Fruit fly (Drosophila melanogaster) whole organism, prepupa: Measurements from ENCODE around the gene g.
A peak's percentile ranks its signal among the peaks of the same experiment; 100 is the strongest.

Source experiments
- Blimp-1 ChIP-seq: fragments of 200-800 bp; sonication (Bioruptor generic); optimal IDR thresholded peaks from 3 replicates; lab custom pipeline; 2017; ENCODE audit warnings: missing biosample characterization, missing genetic modification characterization, mild to moderate bottlenecking, moderate library complexity, missing genetic modification reagents
- CG10631 ChIP-seq: fragments of 200-800 bp; sonication (Bioruptor generic); optimal IDR thresholded peaks from 2 replicates; lab custom pipeline; 2016; ENCODE audit warnings: missing biosample characterization, missing genetic modification characterization
- CG10669 ChIP-seq: fragments of 200-800 bp; sonication (Bioruptor generic); optimal IDR thresholded peaks from 3 replicates; lab custom pipeline; 2018; ENCODE audit warnings: missing biosample characterization, mild to moderate bottlenecking, missing genetic modification characterization, moderate library complexity
- CG11294 ChIP-seq: fragments of 200-800 bp; sonication (Bioruptor generic); IDR thresholded peaks from 2 replicates; pipeline ENCODE4 v1.3.6; 2022; ENCODE audit warnings: missing biosample characterization, missing genetic modification characterization
- CG15336 ChIP-seq: fragments of 200-800 bp; sonication (Bioruptor generic); IDR thresholded peaks from 2 replicates; pipeline ENCODE4 v1.3.6; 2022; ENCODE audit warnings: missing biosample characterization, missing genetic modification characterization
- CG16779 ChIP-seq: fragments of 200-800 bp; sonication (Bioruptor generic); optimal IDR thresholded peaks from 3 replicates; lab custom pipeline; 2017; ENCODE audit warnings: missing biosample characterization, mild to moderate bottlenecking, missing genetic modification characterization
- CG3032 ChIP-seq: fragments of 200-800 bp; optimal IDR thresholded peaks from 2 replicates; lab custom pipeline; 2019; ENCODE audit warnings: missing biosample characterization, mild to moderate bottlenecking, missing genetic modification characterization, moderate library complexity
- CG31627 ChIP-seq: fragments of 200-800 bp; sonication (Bioruptor generic); optimal IDR thresholded peaks from 3 replicates; lab custom pipeline; 2016; ENCODE audit warnings: missing biosample characterization, missing genetic modification characterization
- CG32006 ChIP-seq: fragments of 200-800 bp; sonication (Bioruptor generic); optimal IDR thresholded peaks from 3 replicates; lab custom pipeline; 2017; ENCODE audit warnings: missing biosample characterization, mild to moderate bottlenecking, missing genetic modification characterization
- CG34406 ChIP-seq: fragments of 200-800 bp; sonication (Bioruptor generic); optimal IDR thresholded peaks from 3 replicates; lab custom pipeline; 2016; ENCODE audit warnings: missing biosample characterization, missing genetic modification characterization
- CG3919 ChIP-seq: fragments of 200-800 bp; sonication (Bioruptor generic); optimal IDR thresholded peaks from 3 replicates; lab custom pipeline; 2016; ENCODE audit warnings: missing biosample characterization, missing genetic modification characterization
- CG4318 ChIP-seq: fragments of 200-800 bp; sonication (Bioruptor generic); optimal IDR thresholded peaks from 3 replicates; lab custom pipeline; 2017; ENCODE audit warnings: missing biosample characterization, mild to moderate bottlenecking, missing genetic modification characterization
- CG6792 ChIP-seq: fragments of 200-800 bp; sonication (Bioruptor generic); optimal IDR thresholded peaks from 3 replicates; lab custom pipeline; 2016; ENCODE audit warnings: missing biosample characterization, missing genetic modification characterization
- CG6854 ChIP-seq: fragments of 200-800 bp; sonication (Bioruptor generic); optimal IDR thresholded peaks from 2 replicates; lab custom pipeline; 2017; ENCODE audit warnings: missing biosample characterization, mild to moderate bottlenecking, missing genetic modification characterization
- CG8119 ChIP-seq: fragments of 200-800 bp; sonication (Bioruptor generic); IDR thresholded peaks from 3 replicates; pipeline ENCODE4 v1.3.6; 2022; ENCODE audit warnings: missing biosample characterization, missing genetic modification characterization
- CG8319 ChIP-seq: fragments of 200-800 bp; sonication (Bioruptor generic); optimal IDR thresholded peaks from 3 replicates; lab custom pipeline; 2016; ENCODE audit warnings: missing biosample characterization, missing genetic modification characterization
- CG8632 ChIP-seq: fragments of 200-800 bp; sonication (Bioruptor generic); optimal IDR thresholded peaks from 3 replicates; lab custom pipeline; 2016; ENCODE audit warnings: missing biosample characterization, missing genetic modification characterization
- Eip75B ChIP-seq: fragments of 200-800 bp; sonication (Bioruptor generic); optimal IDR thresholded peaks from 3 replicates; lab custom pipeline; 2016; ENCODE audit warnings: missing biosample characterization, missing genetic modification characterization
- Eip78C ChIP-seq: fragments of 200-800 bp; sonication (Bioruptor generic); peaks from one replicate; lab custom pipeline; 2016; ENCODE audit warnings: missing biosample characterization, missing genetic modification characterization
- Hr38 ChIP-seq: sonication (Bioruptor generic); optimal IDR thresholded peaks from 2 replicates; lab custom pipeline; 2016; ENCODE audit warnings: missing biosample characterization, missing genetic modification characterization
- Met ChIP-seq: fragments of 200-800 bp; sonication (Bioruptor generic); optimal IDR thresholded peaks from 3 replicates; lab custom pipeline; 2016; ENCODE audit warnings: missing biosample characterization, missing genetic modification characterization
- Smox ChIP-seq: fragments of 200-800 bp; sonication (Bioruptor generic); optimal IDR thresholded peaks from 3 replicates; lab custom pipeline; 2016; ENCODE audit warnings: missing biosample characterization, missing genetic modification characterization
- Sox102F ChIP-seq: fragments of 200-800 bp; sonication (Bioruptor generic); optimal IDR thresholded peaks from 2 replicates; lab custom pipeline; 2016; ENCODE audit warnings: missing biosample characterization, mild to moderate bottlenecking, missing genetic modification characterization
- Sox14 ChIP-seq: fragments of 200-800 bp; sonication (Bioruptor generic); optimal IDR thresholded peaks from 3 replicates; lab custom pipeline; 2016; ENCODE audit warnings: missing biosample characterization, missing genetic modification characterization
- Sox15 ChIP-seq: fragments of 200-800 bp; sonication (Bioruptor generic); optimal IDR thresholded peaks from 3 replicates; lab custom pipeline; 2016; ENCODE audit warnings: missing biosample characterization, missing genetic modification characterization
- achi ChIP-seq: fragments of 200-800 bp; sonication (Bioruptor generic); optimal IDR thresholded peaks from 3 replicates; lab custom pipeline; 2016; ENCODE audit warnings: missing biosample characterization, missing genetic modification characterization
- acj6 ChIP-seq: fragments of 200-800 bp; sonication (Bioruptor generic); optimal IDR thresholded peaks from 3 replicates; lab custom pipeline; 2016; ENCODE audit warnings: missing biosample characterization, missing genetic modification characterization
- cyc ChIP-seq: fragments of 200-800 bp; sonication (Bioruptor generic); optimal IDR thresholded peaks from 3 replicates; lab custom pipeline; 2016; ENCODE audit warnings: missing biosample characterization, missing genetic modification characterization
- dac ChIP-seq: fragments of 200-800 bp; sonication (Bioruptor generic); optimal IDR thresholded peaks from 2 replicates; lab custom pipeline; 2017; ENCODE audit warnings: missing biosample characterization, mild to moderate bottlenecking, missing genetic modification characterization
- dsx ChIP-seq: fragments of 200-800 bp; optimal IDR thresholded peaks from 3 replicates; lab custom pipeline; 2019; ENCODE audit warnings: missing biosample characterization, mild to moderate bottlenecking, missing genetic modification characterization, moderate library complexity; ENCODE audit not compliant: poor library complexity, severe bottlenecking
- eg ChIP-seq: fragments of 200-800 bp; sonication (Bioruptor generic); IDR thresholded peaks from 3 replicates; pipeline ENCODE4 v1.3.6; 2022; ENCODE audit warnings: missing biosample characterization, missing genetic modification characterization
- fd85E ChIP-seq: fragments of 200-800 bp; sonication (Bioruptor generic); optimal IDR thresholded peaks from 3 replicates; lab custom pipeline; 2016; ENCODE audit warnings: missing biosample characterization, missing genetic modification characterization
- fkh ChIP-seq: fragments of 200-800 bp; sonication (Bioruptor generic); optimal IDR thresholded peaks from 3 replicates; lab custom pipeline; 2017; ENCODE audit warnings: missing biosample characterization, mild to moderate bottlenecking, missing genetic modification characterization, moderate library complexity
- lz ChIP-seq: fragments of 200-800 bp; sonication (Bioruptor generic); optimal IDR thresholded peaks from 3 replicates; lab custom pipeline; 2016; ENCODE audit warnings: missing biosample characterization, missing genetic modification characterization
- pdm3 ChIP-seq: fragments of 200-800 bp; sonication (Bioruptor generic); optimal IDR thresholded peaks from 3 replicates; lab custom pipeline; 2016; ENCODE audit warnings: missing biosample characterization, missing genetic modification characterization
- salr ChIP-seq, 2 experiments: fragments of 200-800 bp; sonication (Bioruptor generic); optimal IDR thresholded peaks; 3 replicates each; lab custom pipeline; 2016 to 2018; ENCODE audit warnings: missing biosample characterization in 2 of 2, missing genetic modification characterization in 2 of 2, mild to moderate bottlenecking in 1 of 2
- spab ChIP-seq: fragments of 200-800 bp; sonication (Bioruptor generic); optimal IDR thresholded peaks from 2 replicates; lab custom pipeline; 2017; ENCODE audit warnings: missing biosample characterization, mild to moderate bottlenecking, missing genetic modification characterization, missing genetic modification reagents
- svp ChIP-seq: fragments of 200-800 bp; sonication (Bioruptor generic); peaks from one replicate; lab custom pipeline; 2016; ENCODE audit warnings: missing biosample characterization, missing genetic modification characterization
- topi ChIP-seq: fragments of 200-800 bp; sonication (Bioruptor generic); optimal IDR thresholded peaks from 3 replicates; lab custom pipeline; 2016; ENCODE audit warnings: missing biosample characterization, missing genetic modification characterization
- vri ChIP-seq: fragments of 200-800 bp; sonication (Bioruptor generic); optimal IDR thresholded peaks from 3 replicates; lab custom pipeline; 2016; ENCODE audit warnings: missing biosample characterization, mild to moderate bottlenecking, missing genetic modification characterization

The g gene

DNA sequence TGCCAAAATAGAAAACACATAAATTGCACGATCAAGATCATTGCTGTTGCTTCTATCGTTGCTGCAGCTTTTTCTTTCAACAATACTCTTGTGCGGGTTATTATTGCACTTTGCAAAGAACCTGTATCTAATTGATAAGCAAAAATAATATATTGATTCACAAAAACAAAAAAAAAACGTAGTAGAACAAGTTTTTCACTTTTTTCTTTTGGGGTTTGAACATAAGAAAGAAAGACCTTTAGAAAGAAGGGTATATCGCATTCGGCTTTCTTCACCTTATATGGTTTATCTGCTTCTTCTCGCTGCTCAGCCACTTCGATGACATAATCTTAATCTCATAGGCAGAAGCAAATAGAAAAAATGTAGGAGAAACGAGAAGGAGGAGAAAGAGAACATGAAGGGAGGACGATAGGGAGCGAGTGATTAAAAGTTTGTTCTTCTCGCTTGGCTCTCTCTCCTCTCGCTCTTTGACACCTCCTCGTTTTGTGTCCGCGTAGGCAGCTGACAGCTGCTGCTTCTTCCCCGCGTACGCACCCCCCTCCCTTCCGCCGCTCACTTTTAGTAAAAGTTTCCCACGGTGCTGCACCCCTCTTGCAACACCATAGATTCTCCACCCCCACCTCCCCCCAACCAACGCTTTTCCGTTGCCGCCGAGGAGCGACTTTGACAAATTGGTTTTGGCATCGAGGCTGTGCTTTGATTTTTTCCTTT lies 37.2 kb downstream of the g start (continued):
- TF ChIP-seq CG4318: no peak
- peak; percentile 41; the same call in 1 of the 3 replicates for TF ChIP-seq CG8119 (GFP tag; lab: Robert Waterston, UW)
- no peak for TF ChIP-seq Blimp-1 (GFP tag; lab: Kevin White, UChicago)
- 0 out of 2 replicates have a peak, but pooled peaks have one; percentile 29 for TF ChIP-seq CG15336 (GFP tag; lab: Robert Waterston, UW)
- TF ChIP-seq eg (GFP tag; lab: Robert Waterston, UW): peak; percentile 63; the same call in 2 of the 3 replicates
- no peak for TF ChIP-seq spab (GFP tag; lab: Kevin White, UChicago)
- TF ChIP-seq lz (GFP tag; lab: Kevin White, UChicago): no peak
- TF ChIP-seq Met (GFP tag; lab: Kevin White, UChicago): no peak
- TF ChIP-seq pdm3 (GFP tag; lab: Kevin White, UChicago): peak; percentile 4
- TF ChIP-seq Hr38 (GFP tag; lab: Kevin White, UChicago): no peak
- no peak for TF ChIP-seq CG6792 (GFP tag; lab: Kevin White, UChicago)
- no peak for TF ChIP-seq dsx (GFP tag; lab: Kevin White, UChicago)

dm6 chrX:13691992-13692391 lies 44.1 kb downstream of the g start, which contains the start of gene Nna1:
TSS of gene Nna1 (plus strand) at chrX:13692292.
- no peak for TF ChIP-seq CG34406
- no peak for TF ChIP-seq Met (GFP tag; lab: Kevin White, UChicago)
- no peak for TF ChIP-seq CG10631 (GFP tag; lab: Kevin White, UChicago)
- TF ChIP-seq CG10669: no peak
- no peak for TF ChIP-seq Sox102F (GFP tag; lab: Kevin White, UChicago)
- TF ChIP-seq fd85E: no peak
- TF ChIP-seq CG8632: no peak
- no peak for TF ChIP-seq vri
- no peak for TF ChIP-seq svp (GFP tag; lab: Kevin White, UChicago)
- TF ChIP-seq Eip75B: no peak
- TF ChIP-seq CG32006 (GFP tag; lab: Kevin White, UChicago): no peak
- no peak for TF ChIP-seq achi (GFP tag; lab: Kevin White, UChicago)

- TF ChIP-seq Eip78C (GFP tag; lab: Kevin White, UChicago): peak; percentile 31
- TF ChIP-seq cyc: no peak
Measured at dm6 chrX:13682652-13683051, 53.4 kb downstream of the g start, which contains the start of gene CG11158. TSS of gene CG11158 (plus strand) at chrX:13682952.

DNA sequence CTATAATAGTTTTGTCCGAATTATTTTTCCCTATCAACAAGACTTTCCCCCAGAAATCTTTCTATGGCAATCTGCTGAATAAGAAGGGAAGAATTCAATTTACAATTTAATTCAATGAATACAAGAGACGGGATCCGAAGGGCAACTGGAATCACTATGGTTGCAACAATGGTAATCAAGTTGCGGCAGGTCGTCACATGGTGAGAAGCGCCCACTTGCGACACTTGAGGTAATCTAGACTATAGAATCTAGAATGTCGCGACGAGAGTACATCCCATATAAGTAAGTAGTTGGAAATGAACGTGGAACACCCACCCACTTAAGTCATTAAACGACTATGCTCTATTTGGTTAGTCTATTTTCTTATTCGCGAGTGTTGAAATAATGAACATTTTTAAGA lies 54.2 kb downstream of the g start:
- TF ChIP-seq fkh (GFP tag; lab: Kevin White, UChicago): peak; percentile 40
- TF ChIP-seq lz (GFP tag; lab: Kevin White, UChicago): no peak
- no peak for TF ChIP-seq Smox (GFP tag; lab: Kevin White, UChicago)

DNA sequence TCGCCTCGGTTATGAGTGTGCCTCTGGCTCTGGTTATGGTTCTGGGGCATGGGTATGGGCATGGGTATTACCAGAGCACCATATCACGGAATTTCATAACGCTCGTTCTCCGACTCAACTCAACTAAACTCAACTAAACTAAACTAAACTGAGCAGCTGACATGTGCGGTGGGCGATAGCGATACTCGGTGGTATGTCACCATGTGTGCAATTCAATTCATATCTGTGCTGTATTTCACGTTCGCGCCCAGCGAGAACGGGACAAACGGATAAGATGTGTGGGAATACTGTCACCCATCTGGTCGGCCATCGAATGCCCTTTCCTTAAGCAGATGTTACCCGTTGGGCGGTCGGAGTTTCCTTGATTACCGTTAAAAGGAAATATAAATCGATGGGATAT lies 55.8 kb downstream of the g start, which contains the start of gene CG12177:
Gene CG12177 (minus strand): TSS at position 239 of the 400 bp plus-strand sequence.
- TF ChIP-seq Eip78C (GFP tag; lab: Kevin White, UChicago): peak; percentile 48
- no peak for TF ChIP-seq CG11294 (GFP tag; lab: Robert Waterston, UW)

DNA sequence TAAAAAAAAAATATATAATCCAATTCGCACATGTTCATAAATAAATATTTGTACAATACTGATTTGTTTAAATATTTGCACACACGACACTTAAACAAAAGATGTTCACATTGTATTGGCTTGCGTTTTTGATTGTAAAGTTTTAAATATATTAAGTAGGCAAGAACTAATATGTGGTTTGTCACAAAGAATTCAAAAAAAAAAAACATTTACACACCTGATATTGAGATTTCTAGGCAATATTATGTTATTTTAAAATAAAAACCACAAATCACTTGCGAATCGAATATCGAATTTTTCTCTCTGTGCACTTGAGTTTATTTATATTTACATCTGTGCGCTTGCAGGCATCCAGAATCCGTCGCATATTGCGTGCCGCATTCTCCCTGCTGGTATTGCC lies 56.5 kb downstream of the g start:
- no peak for TF ChIP-seq CG16779 (tag; lab: Kevin White, UChicago)
- no peak for TF ChIP-seq CG6854 (GFP tag; lab: Kevin White, UChicago)
- TF ChIP-seq Sox14 (GFP tag; lab: Kevin White, UChicago): peak; percentile 59
- TF ChIP-seq acj6 (GFP tag; lab: Kevin White, UChicago): peak; percentile 56
- peak; percentile 62 for TF ChIP-seq CG3919
- no peak for TF ChIP-seq dac
- TF ChIP-seq CG8319 (GFP tag; lab: Kevin White, UChicago): peak; percentile 26
- TF ChIP-seq CG8119 (GFP tag; lab: Robert Waterston, UW): peak; percentile 60
- peak; percentile 85 for TF ChIP-seq svp (GFP tag; lab: Kevin White, UChicago)
- peak; percentile 68 for TF ChIP-seq CG34406
- 0 out of 2 replicates have a peak, but pooled peaks have one; percentile 14 for TF ChIP-seq CG11294 (GFP tag; lab: Robert Waterston, UW)
- peak; percentile 65 for TF ChIP-seq CG31627 (GFP tag; lab: Kevin White, UChicago)
- peak in 1 of 2 experiments; percentile 59 for TF ChIP-seq salr (GFP tag; optimal IDR thresholded peaks at IDR 0.05; lab: Kevin White, UChicago)
- peak; percentile 14 for TF ChIP-seq fkh (GFP tag; lab: Kevin White, UChicago)
- peak; percentile 44; the same call in 2 of the 3 replicates for TF ChIP-seq eg (GFP tag; lab: Robert Waterston, UW)
- peak; percentile 27 for TF ChIP-seq Sox15 (GFP tag; lab: Kevin White, UChicago)
- TF ChIP-seq lz (GFP tag; lab: Kevin White, UChicago): peak; percentile 61
- peak; percentile 12 for TF ChIP-seq dsx (GFP tag; lab: Kevin White, UChicago)
- TF ChIP-seq CG4318: peak; percentile 46
- peak; percentile 66 for TF ChIP-seq CG6792 (GFP tag; lab: Kevin White, UChicago)
- TF ChIP-seq CG3032 (tag; lab: Kevin White, UChicago): peak; percentile 19
- peak; percentile 68 for TF ChIP-seq topi (GFP tag; lab: Kevin White, UChicago)
